Fruit fly (Drosophila melanogaster): ENCODE measurements around the gene Syx8.

DNA sequence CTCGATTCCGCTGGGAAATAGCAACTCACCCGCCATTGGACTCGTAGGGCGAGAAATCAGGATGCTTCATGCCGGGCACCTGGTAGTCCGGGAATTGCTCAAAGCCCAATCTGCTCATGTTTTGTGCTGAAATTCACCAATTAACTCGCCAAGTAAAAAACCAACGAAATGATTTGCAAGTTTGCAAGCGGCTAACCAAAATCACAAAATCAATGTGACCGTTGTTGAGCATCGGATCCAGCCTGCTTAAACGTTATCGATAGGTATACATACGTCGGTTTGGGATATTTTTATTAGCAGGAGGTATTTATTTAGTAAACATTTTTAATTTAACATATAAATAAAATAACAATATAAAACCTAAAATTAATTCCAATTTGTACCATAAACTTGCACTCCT is 23.3 kb upstream of the Syx8 start, which contains the start of gene Prosbeta6:
- TF ChIP-seq Hr96 (GFP tag; optimal IDR thresholded peaks at IDR 0.05) (no peak), CG14711 (tag; optimal IDR thresholded peaks at IDR 0.05) (peak; percentile 38), Clk (GFP tag; optimal IDR thresholded peaks at IDR 0.05) (no peak), tj (GFP tag; optimal IDR thresholded peaks at IDR 0.05) (no peak), pad (GFP tag; optimal IDR thresholded peaks at IDR 0.05) (no peak), ovo (GFP tag; optimal IDR thresholded peaks at IDR 0.05) (no peak), CG12768 (GFP tag; optimal IDR thresholded peaks at IDR 0.05) (no peak), bab1 (GFP tag; optimal IDR thresholded peaks at IDR 0.05) (peak; percentile 42), CG7045 (GFP tag; optimal IDR thresholded peaks at IDR 0.05) (no peak), CG1620 (GFP tag; optimal IDR thresholded peaks at IDR 0.05) (no peak)
